Worm (Caenorhabditis elegans) whole organism, L4/young adult: ENCODE results near the gene inf-1.

Experiments used
- W03F9.2 ChIP-seq: fragments of 150-350 bp; optimal IDR thresholded peaks from 2 replicates; lab custom pipeline; 2014; ENCODE audit warnings: missing biosample characterization, missing genetic modification characterization
- dao-5 ChIP-seq: sonication (generic microtip); optimal IDR thresholded peaks from 2 replicates; lab custom pipeline; 2016; ENCODE audit warnings: missing genotype, missing genetic modification characterization, moderate library complexity, missing compliant biosample characterization
- him-1 ChIP-seq: sonication (generic microtip); optimal IDR thresholded peaks from 2 replicates; lab custom pipeline; 2016; ENCODE audit warnings: missing genotype, missing genetic modification reagents, missing genetic modification characterization, missing compliant biosample characterization

- TF ChIP-seq him-1 (no peak), dao-5 (tag; lab: Kevin White, UChicago) (no peak), W03F9.2 (no peak)
Observed at ce11 chrIII:6958674-6959241, 28.8 kb downstream of the inf-1 start.
